Worm (Caenorhabditis elegans) whole organism, L3 larva: ENCODE measurements around the gene F45B8.5.

Experiments used
- aly-2 ChIP-seq: fragments of 150-350 bp; optimal IDR thresholded peaks from 2 replicates; lab custom pipeline; 2014; ENCODE audit warnings: missing biosample characterization, missing genetic modification characterization
- ceh-82 ChIP-seq: fragments of 150-350 bp; optimal IDR thresholded peaks from 2 replicates; lab custom pipeline; 2014; ENCODE audit warnings: missing biosample characterization, missing genetic modification characterization
- ceh-9 ChIP-seq: sonication (generic microtip); optimal IDR thresholded peaks from 2 replicates; lab custom pipeline; 2018; ENCODE audit warnings: missing biosample characterization, missing genetic modification characterization
- elt-3 ChIP-seq, 3 experiments: fragments of 150-350 bp in 1 of 3; sonication (generic microtip) in 2 of 3; optimal IDR thresholded peaks; 2 replicates in 2 of 3; 4 replicates in 1 of 3; lab custom pipeline; 2014 to 2017; ENCODE audit warnings: missing biosample characterization in 3 of 3, missing genetic modification characterization in 3 of 3
- lin-39 ChIP-seq: fragments of 150-350 bp; optimal IDR thresholded peaks from 2 replicates; lab custom pipeline; 2018; ENCODE audit warnings: missing biosample characterization, missing genetic modification reagents, missing genetic modification characterization
- mdl-1 ChIP-seq: fragments of 150-350 bp; optimal IDR thresholded peaks from 2 replicates; lab custom pipeline; 2014; ENCODE audit warnings: missing biosample characterization, missing genetic modification characterization
- nhr-237 ChIP-seq: fragments of 150-350 bp; optimal IDR thresholded peaks from 2 replicates; lab custom pipeline; 2014; ENCODE audit warnings: missing biosample characterization, missing genetic modification characterization
- snpc-4 ChIP-seq: fragments of 150-350 bp; optimal IDR thresholded peaks from 2 replicates; lab custom pipeline; 2014; ENCODE audit warnings: missing biosample characterization, missing genetic modification characterization
- unc-39 ChIP-seq: sonication (generic microtip); optimal IDR thresholded peaks from 4 replicates; lab custom pipeline; 2017; ENCODE audit warnings: missing biosample characterization, missing genetic modification characterization

ce11 chrX:14947355-14947668 is 18.5 kb upstream of the F45B8.5 start:
- TF ChIP-seq elt-3 (tag; optimal IDR thresholded peaks at IDR 0.05; lab: Kevin White, UChicago) (no peak), mdl-1 (tag; lab: Kevin White, UChicago) (no peak), lin-39 (no peak), aly-2 (tag; lab: Kevin White, UChicago) (no peak), ceh-82 (tag; lab: Kevin White, UChicago) (no peak), snpc-4 (tag; lab: Kevin White, UChicago) (no peak), ceh-9 (tag; lab: Kevin White, UChicago) (no peak), nhr-237 (tag; lab: Kevin White, UChicago) (no peak), unc-39 (tag; lab: Kevin White, UChicago) (no peak)
